Fruit fly (Drosophila melanogaster): ENCODE measurements around the gene Pstk.

DNA sequence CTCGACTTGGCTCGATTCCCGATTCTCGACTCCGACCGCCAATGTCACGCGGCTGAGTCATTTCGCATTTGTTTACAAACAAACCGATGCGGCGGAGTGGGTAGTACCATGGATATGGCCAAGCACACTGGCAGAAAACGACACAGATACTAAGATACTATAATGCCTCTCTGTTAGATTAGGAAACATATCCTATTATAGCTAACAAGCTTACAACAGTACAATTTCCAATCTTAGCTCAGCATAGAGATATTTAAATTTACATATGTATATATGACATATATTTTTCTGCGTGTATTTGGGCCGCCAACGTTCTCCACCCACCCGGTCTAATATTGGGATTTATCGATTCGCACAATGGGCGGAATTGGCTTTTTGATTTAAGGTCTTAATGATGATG, 14.4 kb downstream of the Pstk start:
- TF ChIP-seq Myc (optimal IDR thresholded peaks at IDR 0.05) (no peak), Sin3A (optimal IDR thresholded peaks at IDR 0.05) (no peak)
